Fruit fly (Drosophila melanogaster) whole organism, wandering third instar larva: ENCODE data around the gene TfAP-2.

ENCODE experiments used
- Abd-B ChIP-seq: fragments of >200 bp; optimal IDR thresholded peaks from 2 replicates; lab custom pipeline; 2017; ENCODE audit warnings: missing biosample characterization, missing genetic modification characterization
- CG32264 ChIP-seq: fragments of 200-800 bp; sonication (Bioruptor generic); optimal IDR thresholded peaks from 2 replicates; lab custom pipeline; 2016; ENCODE audit warnings: missing biosample characterization, missing genetic modification characterization
- CG9705 ChIP-seq: fragments of 200-800 bp; sonication (Bioruptor generic); optimal IDR thresholded peaks from 2 replicates; lab custom pipeline; 2018; ENCODE audit warnings: missing biosample characterization, mild to moderate bottlenecking, missing genetic modification characterization
- CrebA ChIP-seq: fragments of 200-800 bp; sonication (Bioruptor generic); optimal IDR thresholded peaks from 2 replicates; lab custom pipeline; 2016; ENCODE audit warnings: missing biosample characterization, mild to moderate bottlenecking, missing genetic modification characterization, borderline replicate concordance
- Dfd ChIP-seq: fragments of >200 bp; optimal IDR thresholded peaks from 2 replicates; lab custom pipeline; 2017; ENCODE audit warnings: missing biosample characterization, missing genetic modification characterization
- Dif ChIP-seq: fragments of 200-275, 200-300 bp; sonication (Bioruptor generic); optimal IDR thresholded peaks from 2 replicates; lab custom pipeline; 2018; ENCODE audit warnings: missing biosample characterization, missing genetic modification characterization; ENCODE audit not compliant: partially characterized antibody
- GATAd ChIP-seq: sonication (Bioruptor generic); optimal IDR thresholded peaks from 2 replicates; lab custom pipeline; 2016; ENCODE audit warnings: missing biosample characterization, missing genetic modification characterization
- HLH106 ChIP-seq: fragments of 200-800 bp; optimal IDR thresholded peaks from 3 replicates; lab custom pipeline; 2019; ENCODE audit warnings: missing biosample characterization, mild to moderate bottlenecking, missing genetic modification characterization, moderate library complexity
- Hnf4 ChIP-seq: fragments of 200-800 bp; sonication (Bioruptor generic); optimal IDR thresholded peaks from 2 replicates; lab custom pipeline; 2016; ENCODE audit warnings: missing biosample characterization, mild to moderate bottlenecking, missing genetic modification characterization
- Hr78 ChIP-seq: fragments of >200 bp; optimal IDR thresholded peaks from 2 replicates; lab custom pipeline; 2017; ENCODE audit warnings: missing biosample characterization, missing genetic modification characterization
- Hr83 ChIP-seq: fragments of 200-300 bp; sonication (Bioruptor generic); optimal IDR thresholded peaks from 2 replicates; lab custom pipeline; 2016; ENCODE audit warnings: missing biosample characterization, mild to moderate bottlenecking, missing genetic modification characterization, moderate library complexity; ENCODE audit not compliant: poor library complexity, severe bottlenecking
- Jra ChIP-seq: sonication (Bioruptor generic); optimal IDR thresholded peaks from 2 replicates; lab custom pipeline; 2016; ENCODE audit warnings: missing biosample characterization, missing genetic modification characterization
- Mio ChIP-seq: sonication (Bioruptor generic); optimal IDR thresholded peaks from 2 replicates; lab custom pipeline; 2016; ENCODE audit warnings: missing biosample characterization, missing genetic modification characterization
- Myc ChIP-seq: fragments of >200 bp; optimal IDR thresholded peaks from 2 replicates; lab custom pipeline; 2017
- N ChIP-seq: fragments of >200 bp; optimal IDR thresholded peaks from 2 replicates; lab custom pipeline; 2018; ENCODE audit warnings: missing biosample characterization, missing external identifiers, missing genetic modification characterization
- OdsH ChIP-seq: fragments of 200-800 bp; sonication (Bioruptor generic); optimal IDR thresholded peaks from 2 replicates; lab custom pipeline; 2016; ENCODE audit warnings: missing biosample characterization, mild to moderate bottlenecking, missing genetic modification characterization
- Rel ChIP-seq, 2 experiments: fragments of 200-800 bp; sonication (Bioruptor generic) in 1 of 2; optimal IDR thresholded peaks; 2 replicates in 1 of 2; 3 replicates in 1 of 2; lab custom pipeline; 2016 to 2019; ENCODE audit warnings: mild to moderate bottlenecking in 2 of 2, missing biosample characterization in 2 of 2, missing genetic modification characterization in 2 of 2, moderate library complexity in 1 of 2
- Sp1 ChIP-seq: fragments of 200-800 bp; sonication (Bioruptor generic); optimal IDR thresholded peaks from 3 replicates; lab custom pipeline; 2019; ENCODE audit warnings: missing biosample characterization, mild to moderate bottlenecking, missing genetic modification characterization, moderate library complexity
- Vsx2 ChIP-seq: fragments of 200-300, 225-300 bp; sonication (Bioruptor generic); optimal IDR thresholded peaks from 2 replicates; lab custom pipeline; 2018; ENCODE audit warnings: missing biosample characterization, missing genetic modification characterization; ENCODE audit not compliant: partially characterized antibody
- br ChIP-seq: fragments of 200-800 bp; sonication (Bioruptor generic); optimal IDR thresholded peaks from 2 replicates; lab custom pipeline; 2016; ENCODE audit warnings: missing biosample characterization, missing genetic modification characterization
- brk ChIP-seq: fragments of 200-800 bp; sonication (Bioruptor generic); optimal IDR thresholded peaks from 2 replicates; lab custom pipeline; 2016; ENCODE audit warnings: missing biosample characterization, mild to moderate bottlenecking, missing genetic modification characterization
- dl ChIP-seq, 2 experiments: fragments of 175-275, 200-275 bp in 1 of 2; fragments of 200-275 bp in 1 of 2; sonication (Bioruptor generic); optimal IDR thresholded peaks; lab custom pipeline; 2018; ENCODE audit warnings: mild to moderate bottlenecking in 2 of 2, missing biosample characterization in 2 of 2, missing genetic modification characterization in 2 of 2, moderate library complexity in 2 of 2; ENCODE audit not compliant: partially characterized antibody in 2 of 2, insufficient read depth in 1 of 2
- dmrt93B ChIP-seq: fragments of 200-800 bp; sonication (Bioruptor generic); optimal IDR thresholded peaks from 2 replicates; lab custom pipeline; 2018; ENCODE audit warnings: missing biosample characterization, mild to moderate bottlenecking, missing genetic modification characterization
- dsf ChIP-seq: sonication (Bioruptor generic); optimal IDR thresholded peaks from 2 replicates; lab custom pipeline; 2016; ENCODE audit warnings: missing biosample characterization, missing genetic modification characterization, borderline replicate concordance
- ey ChIP-seq: fragments of 200-800 bp; sonication (Bioruptor generic); optimal IDR thresholded peaks from 2 replicates; lab custom pipeline; 2016; ENCODE audit warnings: missing biosample characterization, missing genetic modification characterization
- foxo ChIP-seq, 2 experiments: fragments of 200-800 bp; sonication (Bioruptor generic); optimal IDR thresholded peaks; 2 replicates in 1 of 2; 3 replicates in 1 of 2; lab custom pipeline; 2016 to 2017; ENCODE audit warnings: missing biosample characterization in 2 of 2, missing genetic modification characterization in 2 of 2
- fru ChIP-seq: fragments of 200-800 bp; sonication (Bioruptor generic); optimal IDR thresholded peaks from 3 replicates; lab custom pipeline; 2016; ENCODE audit warnings: missing biosample characterization, mild to moderate bottlenecking, missing genetic modification characterization
- h ChIP-seq: fragments of 200-800 bp; sonication (Bioruptor generic); optimal IDR thresholded peaks from 3 replicates; lab custom pipeline; 2016; ENCODE audit warnings: missing biosample characterization, mild to moderate bottlenecking, missing genetic modification characterization
- jim ChIP-seq: fragments of 175-275, 200-325 bp; sonication (Bioruptor generic); optimal IDR thresholded peaks from 2 replicates; lab custom pipeline; 2016; ENCODE audit warnings: missing biosample characterization, mild to moderate bottlenecking, missing genetic modification characterization
- lola ChIP-seq: fragments of >200 bp; optimal IDR thresholded peaks from 2 replicates; lab custom pipeline; 2017; ENCODE audit warnings: missing biosample characterization, missing genetic modification characterization
- pan ChIP-seq: fragments of >200 bp; optimal IDR thresholded peaks from 2 replicates; lab custom pipeline; 2017
- psq ChIP-seq: fragments of 200-800 bp; sonication (Bioruptor generic); optimal IDR thresholded peaks from 3 replicates; lab custom pipeline; 2017; ENCODE audit warnings: missing biosample characterization, mild to moderate bottlenecking, missing genetic modification characterization, moderate library complexity
- rgr ChIP-seq: fragments of 200-800 bp; sonication (Bioruptor generic); optimal IDR thresholded peaks from 3 replicates; lab custom pipeline; 2016; ENCODE audit warnings: missing biosample characterization, mild to moderate bottlenecking, missing genetic modification characterization
- sage ChIP-seq: fragments of 200-800 bp; sonication (Bioruptor generic); optimal IDR thresholded peaks from 2 replicates; lab custom pipeline; 2016; ENCODE audit warnings: missing biosample characterization, mild to moderate bottlenecking, missing genetic modification characterization
- sv ChIP-seq: fragments of 200-800 bp; sonication (Bioruptor generic); optimal IDR thresholded peaks from 3 replicates; lab custom pipeline; 2016; ENCODE audit warnings: missing biosample characterization, missing genetic modification characterization
- tai ChIP-seq: sonication (Bioruptor generic); optimal IDR thresholded peaks from 2 replicates; lab custom pipeline; 2016; ENCODE audit warnings: missing biosample characterization, missing genetic modification characterization
- usp ChIP-seq: fragments of >200 bp; optimal IDR thresholded peaks from 2 replicates; lab custom pipeline; 2017; ENCODE audit warnings: missing biosample characterization, missing genetic modification characterization
- woc ChIP-seq: sonication (Bioruptor generic); optimal IDR thresholded peaks from 2 replicates; lab custom pipeline; 2016; ENCODE audit warnings: missing biosample characterization, mild to moderate bottlenecking, missing genetic modification characterization

The TfAP-2 gene

DNA sequence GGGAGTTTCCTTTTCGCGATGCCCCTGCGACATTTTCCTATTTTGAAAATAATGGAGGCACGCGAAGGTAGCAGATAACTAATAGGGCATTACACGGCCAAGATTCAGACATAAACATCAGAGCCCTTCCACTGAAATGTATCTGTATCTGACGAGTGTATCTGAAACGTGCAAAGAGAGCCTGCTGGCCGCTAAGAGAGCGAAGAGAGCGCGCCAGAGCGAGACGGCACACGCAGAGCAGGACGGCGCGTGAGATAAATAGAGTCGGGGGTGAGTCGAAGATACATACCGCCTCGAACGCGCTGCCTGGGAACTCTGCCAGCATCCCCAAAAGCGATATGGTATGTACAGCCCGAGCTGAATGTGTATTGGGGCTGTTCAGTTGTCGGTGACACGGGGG, 1.9 kb upstream of the TfAP-2 start:
- TF ChIP-seq dl (GFP tag; optimal IDR thresholded peaks at IDR 0.05; lab: Kevin White, UChicago; ENCODE audit: insufficient read depth in 1 of 2, partially characterized antibody in 2 of 2) (peak; percentile 15 to 73), Abd-B (no peak), Dif (GFP tag; lab: Kevin White, UChicago) (peak; percentile 78)

- TF ChIP-seq brk (GFP tag; lab: Kevin White, UChicago), result no peak
- no peak for TF ChIP-seq GATAd
- TF ChIP-seq N (GFP tag; lab: Kevin White, UChicago), result no peak
- TF ChIP-seq rgr, result no peak
- no peak for TF ChIP-seq jim (GFP tag; lab: Kevin White, UChicago)
- TF ChIP-seq Rel (GFP tag; optimal IDR thresholded peaks at IDR 0.05; lab: Kevin White, UChicago), result no peak
- no peak for TF ChIP-seq Rel (tag; optimal IDR thresholded peaks at IDR 0.05; lab: Kevin White, UChicago)
- TF ChIP-seq dsf (GFP tag; lab: Kevin White, UChicago), result no peak
Measured at dm6 chr3L:21585397-21585796, 1.2 kb upstream of the TfAP-2 start.

- no peak for TF ChIP-seq N (GFP tag; lab: Kevin White, UChicago)
- TF ChIP-seq psq (GFP tag; lab: Kevin White, UChicago), result no peak
- TF ChIP-seq lola (GFP tag; lab: Kevin White, UChicago), result no peak
- no peak for TF ChIP-seq fru (GFP tag; lab: Kevin White, UChicago)
- TF ChIP-seq rgr, result no peak
Measured at dm6 chr3L:21591247-21591646, 4.6 kb downstream of the TfAP-2 start.

dm6 chr3L:21594408-21594807, 7.8 kb downstream of the TfAP-2 start:
- TF ChIP-seq usp (no peak), Myc (no peak), N (GFP tag; lab: Kevin White, UChicago) (no peak), ey (peak; percentile 70), br (GFP tag; lab: Kevin White, UChicago) (peak; percentile 58), OdsH (peak; percentile 68), Mio (no peak), Rel (GFP tag; optimal IDR thresholded peaks at IDR 0.05; lab: Kevin White, UChicago) (no peak), Rel (tag; optimal IDR thresholded peaks at IDR 0.05; lab: Kevin White, UChicago) (no peak), sage (GFP tag; lab: Kevin White, UChicago) (no peak), fru (GFP tag; lab: Kevin White, UChicago) (peak; percentile 75), jim (GFP tag; lab: Kevin White, UChicago) (no peak), foxo (GFP tag; optimal IDR thresholded peaks at IDR 0.05; lab: Kevin White, UChicago) (peak in 1 of 2 experiments; percentile 74), Dfd (GFP tag; lab: Kevin White, UChicago) (no peak), Dif (GFP tag; lab: Kevin White, UChicago) (no peak), dl (GFP tag; optimal IDR thresholded peaks at IDR 0.05; lab: Kevin White, UChicago; ENCODE audit: insufficient read depth in 1 of 2, partially characterized antibody in 2 of 2) (no peak), dmrt93B (GFP tag; lab: Kevin White, UChicago) (peak; percentile 35), Sp1 (peak; percentile 63), lola (GFP tag; lab: Kevin White, UChicago) (no peak), Hnf4 (GFP tag; lab: Kevin White, UChicago) (peak; percentile 66), CG9705 (peak; percentile 21), Vsx2 (GFP tag; lab: Kevin White, UChicago) (no peak), rgr (peak; percentile 56), pan (no peak), h (GFP tag; lab: Kevin White, UChicago) (peak; percentile 75), HLH106 (peak; percentile 60), woc (GFP tag; lab: Kevin White, UChicago) (peak; percentile 47), brk (GFP tag; lab: Kevin White, UChicago) (no peak), CG32264 (GFP tag; lab: Kevin White, UChicago) (no peak), Jra (GFP tag; lab: Kevin White, UChicago) (peak; percentile 3), sv (GFP tag; lab: Kevin White, UChicago) (no peak), CrebA (GFP tag; lab: Kevin White, UChicago) (no peak), Hr83 (GFP tag; lab: Kevin White, UChicago) (no peak), psq (GFP tag; lab: Kevin White, UChicago) (peak; percentile 58), GATAd (no peak), Abd-B (no peak), Hr78 (no peak), dsf (GFP tag; lab: Kevin White, UChicago) (no peak), tai (no peak)
- TF ChIP-seq, all 38 proteins: peak for 15
